Fruit fly (Drosophila melanogaster): ENCODE measurements around the gene hh.

Gene hh

dm6 chr3R:23175376-23175775, 33.7 kb upstream of the hh start (continued):
- TF ChIP-seq crc (GFP tag; optimal IDR thresholded peaks at IDR 0.05) (peak; percentile 84), phol (tag; optimal IDR thresholded peaks at IDR 0.05) (peak; percentile 95), Hsf (GFP tag; optimal IDR thresholded peaks at IDR 0.05) (peak; percentile 94), CG15601 (tag; optimal IDR thresholded peaks at IDR 0.05) (peak; percentile 91), ttk (GFP tag; IDR thresholded peaks at IDR 0.05) (peak; percentile 93), hb (GFP tag; IDR thresholded peaks at IDR 0.05; ENCODE audit: partially characterized antibody) (no peak), row (GFP tag; IDR thresholded peaks at IDR 0.05) (peak; percentile 90), CG11723 (GFP tag; optimal IDR thresholded peaks at IDR 0.05) (peak; percentile 66), trem (tag; optimal IDR thresholded peaks at IDR 0.05) (peak; percentile 88), chn (GFP tag; optimal IDR thresholded peaks at IDR 0.05) (peak; percentile 92), Ravus (GFP tag; IDR thresholded peaks at IDR 0.05) (peak; percentile 74), Rx (GFP tag; IDR thresholded peaks at IDR 0.05) (peak; percentile 76), CG4360 (GFP tag; IDR thresholded peaks at IDR 0.05) (peak; percentile 57), Abd-B (GFP tag; optimal IDR thresholded peaks at IDR 0.05) (peak; percentile 88), Elba2 (GFP tag; optimal IDR thresholded peaks at IDR 0.05) (peak; percentile 21), CG4730 (GFP tag; IDR thresholded peaks at IDR 0.05) (peak; percentile 87), fd96Cb (tag; optimal IDR thresholded peaks at IDR 0.05) (peak; percentile 93), CG6791 (GFP tag; IDR thresholded peaks at IDR 0.05; ENCODE audit: partially characterized antibody) (no peak), salm (tag; optimal IDR thresholded peaks at IDR 0.05) (peak; percentile 86), CTCF (GFP tag; optimal IDR thresholded peaks at IDR 0.05) (peak; percentile 34), lab (GFP tag; optimal IDR thresholded peaks at IDR 0.05) (peak; percentile 92), Aef1 (GFP tag; IDR thresholded peaks at IDR 0.05) (peak; percentile 86), toy (GFP tag; IDR thresholded peaks at IDR 0.05) (peak; percentile 51; the same call in 1 of the 2 replicates), ems (GFP tag; optimal IDR thresholded peaks at IDR 0.05) (peak; percentile 88), tio (GFP tag; optimal IDR thresholded peaks at IDR 0.05) (peak; percentile 82), Pdp1 (GFP tag; optimal IDR thresholded peaks at IDR 0.05) (peak; percentile 79 to 90), CG4707 (GFP tag; optimal IDR thresholded peaks at IDR 0.05) (peak; percentile 82), onecut (GFP tag; IDR thresholded peaks at IDR 0.05) (peak; percentile 83), bigmax (GFP tag; optimal IDR thresholded peaks at IDR 0.05) (no peak), CG10431 (GFP tag; optimal IDR thresholded peaks at IDR 0.05) (peak; percentile 52), insv (GFP tag; optimal IDR thresholded peaks at IDR 0.05) (no peak), CG32767 (GFP tag; IDR thresholded peaks at IDR 0.05) (peak; percentile 86), dimm (GFP tag; IDR thresholded peaks at IDR 0.05) (peak; percentile 79), Xbp1 (GFP tag; optimal IDR thresholded peaks at IDR 0.05) (peak; percentile 92), caup (GFP tag; optimal IDR thresholded peaks at IDR 0.05; ENCODE audit: severe bottlenecking) (peak; percentile 30), YL-1 (GFP tag; optimal IDR thresholded peaks at IDR 0.05) (no peak), grau (tag; optimal IDR thresholded peaks at IDR 0.05) (peak; percentile 90), CG31224 (GFP tag; IDR thresholded peaks at IDR 0.05) (peak; percentile 37; the same call in 1 of the 2 replicates), sens-2 (GFP tag; IDR thresholded peaks at IDR 0.05) (peak; percentile 79), CG2202 (tag; optimal IDR thresholded peaks at IDR 0.05) (peak; percentile 84), CG8478 (optimal IDR thresholded peaks at IDR 0.05) (no peak), pnt (GFP tag; optimal IDR thresholded peaks at IDR 0.05) (peak; percentile 85), CG17568 (GFP tag; optimal IDR thresholded peaks at IDR 0.05) (peak; percentile 79), CG11456 (GFP tag; IDR thresholded peaks at IDR 0.05) (peak; percentile 88), CG1602 (GFP tag; optimal IDR thresholded peaks at IDR 0.05) (peak; percentile 86), CG6272 (GFP tag; IDR thresholded peaks at IDR 0.05) (peak; percentile 85), HLH3B (GFP tag; IDR thresholded peaks at IDR 0.05) (peak; percentile 94), chif (GFP tag; optimal IDR thresholded peaks at IDR 0.05) (peak; percentile 94), Dfd (GFP tag; optimal IDR thresholded peaks at IDR 0.05) (no peak), Oaz (GFP tag; IDR thresholded peaks at IDR 0.05) (peak; percentile 83), tll (GFP tag; optimal IDR thresholded peaks at IDR 0.05) (no peak), sqz (GFP tag; optimal IDR thresholded peaks at IDR 0.05) (peak; percentile 55)

All from whole organism, embryonic.